Fruit fly (Drosophila melanogaster): ENCODE data around the gene Taf11.

Gene Taf11

dm6 chr2L:9754817-9755216 is 8.2 kb downstream of the Taf11 start:
- no peak for TF ChIP-seq Mnt (GFP tag; optimal IDR thresholded peaks at IDR 0.05)
- TF ChIP-seq bab1 (GFP tag; optimal IDR thresholded peaks at IDR 0.05), result no peak
- TF ChIP-seq pad (GFP tag; optimal IDR thresholded peaks at IDR 0.05), result no peak
- TF ChIP-seq tj (GFP tag; optimal IDR thresholded peaks at IDR 0.05), result no peak
- peak; percentile 63 for TF ChIP-seq CG7045 (GFP tag; optimal IDR thresholded peaks at IDR 0.05)
- no peak for TF ChIP-seq Crg-1 (GFP tag; optimal IDR thresholded peaks at IDR 0.05)
- TF ChIP-seq kay (GFP tag; ENCODE audit: borderline replicate concordance), result no peak
- TF ChIP-seq toe (GFP tag; optimal IDR thresholded peaks at IDR 0.05), result no peak
- TF ChIP-seq CG33017 (tag; optimal IDR thresholded peaks at IDR 0.05), result no peak
- TF ChIP-seq CG7101 (tag; optimal IDR thresholded peaks at IDR 0.05), result no peak
- TF ChIP-seq CG5204 (GFP tag; optimal IDR thresholded peaks at IDR 0.05), result peak; percentile 56
- no peak for TF ChIP-seq CG1620 (GFP tag; optimal IDR thresholded peaks at IDR 0.05)
- TF ChIP-seq CG11617 (GFP tag; optimal IDR thresholded peaks at IDR 0.05), result no peak
- TF ChIP-seq CG12768 (GFP tag; optimal IDR thresholded peaks at IDR 0.05), result peak; percentile 50
- no peak for TF ChIP-seq CG14711 (tag; optimal IDR thresholded peaks at IDR 0.05)
- no peak for TF ChIP-seq Clk (GFP tag; optimal IDR thresholded peaks at IDR 0.05)
- peak; percentile 32 for TF ChIP-seq Hr96 (GFP tag; optimal IDR thresholded peaks at IDR 0.05)
- no peak for TF ChIP-seq cic (GFP tag; optimal IDR thresholded peaks at IDR 0.05)

- TF ChIP-seq CG5204 (GFP tag; optimal IDR thresholded peaks at IDR 0.05), result no peak
- no peak for TF ChIP-seq CG12768 (GFP tag; optimal IDR thresholded peaks at IDR 0.05)
- no peak for TF ChIP-seq CG11617 (GFP tag; optimal IDR thresholded peaks at IDR 0.05)
- TF ChIP-seq Clk (GFP tag; optimal IDR thresholded peaks at IDR 0.05), result no peak
- no peak for TF ChIP-seq bab1 (GFP tag; optimal IDR thresholded peaks at IDR 0.05)
- no peak for TF ChIP-seq Crg-1 (GFP tag; optimal IDR thresholded peaks at IDR 0.05)
Measured at dm6 chr2L:9753357-9753756, 9.7 kb downstream of the Taf11 start.

dm6 chr2L:9749745-9750144 is 13.3 kb downstream of the Taf11 start, which contains the start of gene Cyp4e3:
Gene Cyp4e3 (minus strand): TSS chr2L:9750071.
- no peak for TF ChIP-seq CG5204 (GFP tag; optimal IDR thresholded peaks at IDR 0.05)
- TF ChIP-seq CG14711 (tag; optimal IDR thresholded peaks at IDR 0.05), result no peak
- TF ChIP-seq cic (GFP tag; optimal IDR thresholded peaks at IDR 0.05), result no peak
- TF ChIP-seq ovo (GFP tag; optimal IDR thresholded peaks at IDR 0.05), result no peak
- TF ChIP-seq CG33017 (tag; optimal IDR thresholded peaks at IDR 0.05), result no peak
- no peak for TF ChIP-seq Clk (GFP tag; optimal IDR thresholded peaks at IDR 0.05)

dm6 chr2L:9746236-9747225 is 16.5 kb downstream of the Taf11 start, which contains the start of gene Nckx30C:
Gene Nckx30C (minus strand): TSS chr2L:9746495.
- TF ChIP-seq toe (GFP tag; optimal IDR thresholded peaks at IDR 0.05) (no peak), Mnt (GFP tag; optimal IDR thresholded peaks at IDR 0.05) (no peak), Clk (GFP tag; optimal IDR thresholded peaks at IDR 0.05) (no peak), CG12768 (GFP tag; optimal IDR thresholded peaks at IDR 0.05) (no peak), Hr96 (GFP tag; optimal IDR thresholded peaks at IDR 0.05) (no peak), kay (GFP tag; ENCODE audit: borderline replicate concordance) (no peak), CG33017 (tag; optimal IDR thresholded peaks at IDR 0.05) (no peak), tj (GFP tag; optimal IDR thresholded peaks at IDR 0.05) (no peak), bab1 (GFP tag; optimal IDR thresholded peaks at IDR 0.05) (no peak), Crg-1 (GFP tag; optimal IDR thresholded peaks at IDR 0.05) (no peak), CG14711 (tag; optimal IDR thresholded peaks at IDR 0.05) (no peak), CG7045 (GFP tag; optimal IDR thresholded peaks at IDR 0.05) (no peak), CG11617 (GFP tag; optimal IDR thresholded peaks at IDR 0.05) (no peak)

dm6 chr2L:9744634-9745033 is 18.4 kb downstream of the Taf11 start:
- TF ChIP-seq kay (GFP tag; ENCODE audit: borderline replicate concordance), result no peak
- TF ChIP-seq CG1620 (GFP tag; optimal IDR thresholded peaks at IDR 0.05), result no peak
- no peak for TF ChIP-seq tj (GFP tag; optimal IDR thresholded peaks at IDR 0.05)
- no peak for TF ChIP-seq bab1 (GFP tag; optimal IDR thresholded peaks at IDR 0.05)
- TF ChIP-seq CG5204 (GFP tag; optimal IDR thresholded peaks at IDR 0.05), result no peak
- TF ChIP-seq CG7045 (GFP tag; optimal IDR thresholded peaks at IDR 0.05), result no peak
- TF ChIP-seq Hr96 (GFP tag; optimal IDR thresholded peaks at IDR 0.05), result no peak
- no peak for TF ChIP-seq CG12768 (GFP tag; optimal IDR thresholded peaks at IDR 0.05)
- TF ChIP-seq cic (GFP tag; optimal IDR thresholded peaks at IDR 0.05), result no peak
- TF ChIP-seq CG14711 (tag; optimal IDR thresholded peaks at IDR 0.05), result no peak
- TF ChIP-seq cnc (optimal IDR thresholded peaks at IDR 0.05), result no peak
- TF ChIP-seq pad (GFP tag; optimal IDR thresholded peaks at IDR 0.05), result no peak
- no peak for TF ChIP-seq Crg-1 (GFP tag; optimal IDR thresholded peaks at IDR 0.05)
- TF ChIP-seq CG11617 (GFP tag; optimal IDR thresholded peaks at IDR 0.05), result no peak

- TF ChIP-seq pad (GFP tag; optimal IDR thresholded peaks at IDR 0.05) (no peak), tj (GFP tag; optimal IDR thresholded peaks at IDR 0.05) (no peak), ovo (GFP tag; optimal IDR thresholded peaks at IDR 0.05) (no peak), CG33017 (tag; optimal IDR thresholded peaks at IDR 0.05) (no peak), CG7045 (GFP tag; optimal IDR thresholded peaks at IDR 0.05) (no peak), CG14711 (tag; optimal IDR thresholded peaks at IDR 0.05) (no peak)
Measured at dm6 chr2L:9743823-9744222, 19.2 kb downstream of the Taf11 start.
